Worm (Caenorhabditis elegans): ENCODE results near the gene T05C12.11.

Gene T05C12.11

ce11 chrII:8128273-8129039 lies 41.8 kb downstream of the T05C12.11 start (continued):
- no peak for TF ChIP-seq F33H1.4 (GFP tag; IDR thresholded peaks at IDR 0.05)
- no peak for TF ChIP-seq tbx-9 (tag; optimal IDR thresholded peaks at IDR 0.05; ENCODE audit: borderline replicate concordance)
- no peak for TF ChIP-seq rec-8 (tag; optimal IDR thresholded peaks at IDR 0.05)
- no peak for TF ChIP-seq ccch-3 (GFP tag; optimal IDR thresholded peaks at IDR 0.05)
- TF ChIP-seq bed-2 (GFP tag; IDR thresholded peaks at IDR 0.05) = no peak
- TF ChIP-seq madf-3 (GFP tag; IDR thresholded peaks at IDR 0.05) = no peak
- TF ChIP-seq unc-130 (GFP tag; optimal IDR thresholded peaks at IDR 0.05) = no peak
- TF ChIP-seq mcd-1 (GFP tag; IDR thresholded peaks at IDR 0.05) = peak; percentile 38; the same call in 1 of the 2 replicates
- TF ChIP-seq mes-4 (tag; optimal IDR thresholded peaks at IDR 0.05) = no peak
- no peak for TF ChIP-seq snpc-3.4 (tag; optimal IDR thresholded peaks at IDR 0.05)
- TF ChIP-seq nhr-90 (tag; optimal IDR thresholded peaks at IDR 0.05) = no peak
- 0 out of 2 replicates have a peak, but pooled peaks have one; percentile 28 for TF ChIP-seq F37B4.10 (GFP tag; IDR thresholded peaks at IDR 0.05)
- no peak for TF ChIP-seq D2030.7 (GFP tag; IDR thresholded peaks at IDR 0.05)
- no peak for TF ChIP-seq egl-18 (GFP tag; IDR thresholded peaks at IDR 0.05)
- no peak for TF ChIP-seq B0336.3 (GFP tag; IDR thresholded peaks at IDR 0.05)
- TF ChIP-seq hrde-1 (tag; optimal IDR thresholded peaks at IDR 0.05; ENCODE audit: borderline replicate concordance) = no peak
- TF ChIP-seq hlh-12 (tag; optimal IDR thresholded peaks at IDR 0.05) = no peak
- peak; percentile 11 for TF ChIP-seq tbp1 (GFP tag; optimal IDR thresholded peaks at IDR 0.05)
- TF ChIP-seq xnd-1 (tag; optimal IDR thresholded peaks at IDR 0.05) = no peak
- no peak for TF ChIP-seq ztf-22 (GFP tag; optimal IDR thresholded peaks at IDR 0.05)
- TF ChIP-seq lin-35 (GFP tag; optimal IDR thresholded peaks at IDR 0.05) = no peak
- no peak for TF ChIP-seq ztf-25 (GFP tag; IDR thresholded peaks at IDR 0.05)
- no peak for TF ChIP-seq atf-7 (tag; optimal IDR thresholded peaks at IDR 0.05)
- TF ChIP-seq Y56A3A.18 (GFP tag; IDR thresholded peaks at IDR 0.05) = no peak
- TF ChIP-seq cebp-1 (GFP tag; IDR thresholded peaks at IDR 0.05) = peak; percentile 95
- TF ChIP-seq cebp-1 (tag; optimal IDR thresholded peaks at IDR 0.05) = peak; percentile 93
- no peak for TF ChIP-seq F10E7.11 (tag; optimal IDR thresholded peaks at IDR 0.05)
- TF ChIP-seq egl-44 (GFP tag; IDR thresholded peaks at IDR 0.05) = 0 out of 2 replicates have a peak, but pooled peaks have one; percentile 10
- TF ChIP-seq rcor-1 (GFP tag; IDR thresholded peaks at IDR 0.05) = 0 out of 2 replicates have a peak, but pooled peaks have one; percentile 12
- no peak for TF ChIP-seq nhr-120 (GFP tag; IDR thresholded peaks at IDR 0.05)
- TF ChIP-seq die-1 (tag; optimal IDR thresholded peaks at IDR 0.05) = no peak
- no peak for TF ChIP-seq let-607 (tag; optimal IDR thresholded peaks at IDR 0.05)
- no peak for TF ChIP-seq ztf-6 (GFP tag; IDR thresholded peaks at IDR 0.05)
- TF ChIP-seq mxl-1 (tag; optimal IDR thresholded peaks at IDR 0.05) = no peak
- TF ChIP-seq chd-7 (tag; optimal IDR thresholded peaks at IDR 0.05) = no peak
- no peak for TF ChIP-seq lsy-27 (tag; optimal IDR thresholded peaks at IDR 0.05; ENCODE audit: borderline replicate concordance, insufficient read depth)
- no peak for TF ChIP-seq lin-40 (tag; optimal IDR thresholded peaks at IDR 0.05)
- TF ChIP-seq ZK185.1 (tag; optimal IDR thresholded peaks at IDR 0.05; ENCODE audit: poor library complexity, severe bottlenecking) = no peak
- TF ChIP-seq unc-62 (GFP tag; optimal IDR thresholded peaks at IDR 0.05) = peak; percentile 52
- TF ChIP-seq ztf-3 (GFP tag; optimal IDR thresholded peaks at IDR 0.05) = no peak
- TF ChIP-seq snpc-1.3 (tag; optimal IDR thresholded peaks at IDR 0.05; ENCODE audit: insufficient read depth) = no peak
- TF ChIP-seq B0261.1 (tag; optimal IDR thresholded peaks at IDR 0.05) = no peak
- TF ChIP-seq F55B11.4 (tag; optimal IDR thresholded peaks at IDR 0.05; ENCODE audit: borderline replicate concordance, insufficient read depth) = no peak
- no peak for TF ChIP-seq zim-3 (tag; optimal IDR thresholded peaks at IDR 0.05)
- TF ChIP-seq Y53F4B.3 (GFP tag; IDR thresholded peaks at IDR 0.05) = no peak
- TF ChIP-seq zfh-2 (GFP tag; conservative IDR thresholded peaks at IDR 0.05) = peak; percentile 99
